Worm (Caenorhabditis elegans): ENCODE measurements around the gene unc-39.

DNA sequence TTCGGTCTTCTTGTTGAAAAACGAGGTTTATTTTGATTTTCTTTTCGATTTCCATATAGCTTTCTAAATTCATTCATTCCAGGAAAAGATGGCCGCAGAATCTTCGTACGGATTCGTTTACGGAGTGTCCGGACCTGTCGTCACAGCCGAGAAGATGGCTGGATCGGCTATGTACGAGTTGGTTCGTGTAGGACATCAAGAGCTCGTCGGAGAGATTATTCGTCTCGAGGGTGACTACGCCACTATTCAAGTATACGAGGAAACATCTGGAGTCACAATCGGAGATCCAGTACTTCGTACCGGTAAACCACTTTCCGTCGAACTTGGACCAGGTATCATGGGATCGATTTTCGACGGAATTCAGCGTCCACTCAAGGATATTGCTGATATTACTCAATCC, 21.2 kb upstream of the unc-39 start, which contains the start of gene vha-13:
- TF ChIP-seq nhr-2 (tag; optimal IDR thresholded peaks at IDR 0.05) (no peak), hlh-1 (tag; optimal IDR thresholded peaks at IDR 0.05) (no peak), unc-39 (tag; optimal IDR thresholded peaks at IDR 0.05) (no peak), blmp-1 (tag; optimal IDR thresholded peaks at IDR 0.05) (no peak), flh-1 (GFP tag; optimal IDR thresholded peaks at IDR 0.05) (no peak)

Data from whole organism, mixed stage, embryonic.